Worm (Caenorhabditis elegans): ENCODE data around the gene nspd-2.

ce11 chrIV:9840984-9841590 is 2.8 kb upstream of the nspd-2 start, which contains the start of the genes kin-24 and msp-56:
- no peak for TF ChIP-seq pqm-1 (tag; optimal IDR thresholded peaks at IDR 0.05)
- TF ChIP-seq aly-2 (tag; optimal IDR thresholded peaks at IDR 0.05), result no peak
- no peak for TF ChIP-seq unc-130 (GFP tag; optimal IDR thresholded peaks at IDR 0.05)
- TF ChIP-seq skn-1 (tag; optimal IDR thresholded peaks at IDR 0.05), result no peak
- TF ChIP-seq lin-13 (GFP tag; optimal IDR thresholded peaks at IDR 0.05), result no peak
